Fruit fly (Drosophila melanogaster): ENCODE measurements around the gene Trim9.

Gene Trim9

DNA sequence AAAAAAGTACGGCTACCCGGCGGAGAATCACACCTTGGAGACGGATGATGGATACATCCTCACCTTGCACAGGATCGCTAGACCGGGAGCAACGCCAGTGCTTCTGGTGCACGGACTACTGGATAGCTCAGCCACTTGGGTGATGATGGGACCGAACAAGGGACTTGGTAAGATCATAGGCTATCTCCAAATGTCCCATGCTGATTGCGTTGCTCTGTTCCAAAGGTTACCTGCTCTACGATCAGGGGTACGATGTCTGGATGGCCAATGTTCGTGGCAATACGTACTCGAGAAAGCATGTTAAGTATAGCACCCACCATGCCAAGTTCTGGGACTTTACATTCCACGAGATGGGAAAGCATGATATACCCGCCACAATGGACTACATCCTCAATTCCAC, 14.6 kb upstream of the Trim9 start:
- TF ChIP-seq Myc (optimal IDR thresholded peaks at IDR 0.05): no peak

DNA sequence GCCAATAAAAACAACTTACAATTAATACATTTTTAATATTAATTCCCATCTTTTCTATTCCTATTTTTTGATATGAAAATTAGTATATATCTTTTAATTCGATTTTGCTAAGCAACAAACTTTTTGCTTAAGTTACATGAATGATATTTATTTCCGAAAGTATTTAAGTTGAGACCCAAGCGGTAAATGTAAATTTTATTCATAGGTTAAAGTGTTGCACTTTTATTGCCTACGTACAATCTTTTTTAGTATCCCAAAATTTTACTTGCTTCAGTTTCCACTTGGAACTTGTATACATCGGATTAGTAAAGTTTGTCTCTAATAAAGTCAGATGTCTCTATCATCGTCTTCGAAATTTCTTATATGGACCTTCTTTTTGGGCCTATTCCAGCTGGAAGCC, 13.2 kb upstream of the Trim9 start, which contains the start of gene CG18301:
Gene CG18301, plus strand, starts transcription at position 301 of the 400 bp plus-strand sequence.
- TF ChIP-seq Sin3A (optimal IDR thresholded peaks at IDR 0.05): no peak
- TF ChIP-seq h (optimal IDR thresholded peaks at IDR 0.05): no peak
- TF ChIP-seq insv (optimal IDR thresholded peaks at IDR 0.05): no peak
- no peak for TF ChIP-seq psq (optimal IDR thresholded peaks at IDR 0.05)
- TF ChIP-seq ttk (optimal IDR thresholded peaks at IDR 0.05): no peak
- no peak for TF ChIP-seq Myc (optimal IDR thresholded peaks at IDR 0.05)

DNA sequence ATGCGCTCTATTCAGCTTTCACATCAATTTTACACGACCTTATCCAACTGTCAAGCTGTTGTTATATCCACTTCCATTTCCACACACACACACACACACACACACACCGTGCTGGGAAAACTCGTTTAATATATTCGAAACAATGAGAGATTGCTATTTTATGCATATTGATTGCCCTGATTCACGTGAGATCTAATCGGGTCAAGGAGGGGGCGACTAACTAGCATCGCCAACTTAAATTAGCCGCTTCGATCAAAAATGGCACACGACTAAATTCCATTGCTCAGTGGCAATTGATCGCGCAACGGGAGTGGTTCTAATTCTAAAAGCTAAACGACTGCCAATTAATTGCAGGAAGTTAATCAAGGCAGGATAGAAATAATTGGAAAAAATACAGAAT, 10.7 kb upstream of the Trim9 start, which contains the start of gene CG18302:
Gene CG18302, plus strand, starts transcription at position 301 of the 400 bp plus-strand sequence.
- no peak for TF ChIP-seq ttk (optimal IDR thresholded peaks at IDR 0.05)
- no peak for TF ChIP-seq Myc (optimal IDR thresholded peaks at IDR 0.05)
- no peak for TF ChIP-seq psq (optimal IDR thresholded peaks at IDR 0.05)
- TF ChIP-seq Sin3A (optimal IDR thresholded peaks at IDR 0.05): no peak
- TF ChIP-seq insv (optimal IDR thresholded peaks at IDR 0.05): no peak
- TF ChIP-seq h (optimal IDR thresholded peaks at IDR 0.05): no peak

DNA sequence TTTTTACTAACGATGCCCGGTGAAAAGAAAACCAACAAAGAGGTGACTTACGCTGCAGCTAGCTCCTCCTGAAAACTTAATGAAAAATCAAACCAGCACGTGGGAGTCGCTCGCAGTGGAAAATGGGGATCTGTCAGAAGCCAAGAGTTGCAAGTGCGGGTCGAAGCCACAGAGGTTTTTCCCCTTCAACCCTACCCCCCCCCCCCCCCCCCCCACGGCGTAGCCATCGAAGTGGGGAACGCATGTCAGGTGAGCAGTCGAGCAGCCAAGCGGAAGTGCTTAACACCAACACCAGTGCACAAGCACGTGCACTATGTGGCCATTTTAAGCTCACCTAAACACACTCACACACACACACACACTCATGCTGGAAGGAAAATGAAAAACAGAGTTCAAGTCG, 5.3 kb upstream of the Trim9 start:
- no peak for TF ChIP-seq Myc (optimal IDR thresholded peaks at IDR 0.05)
- TF ChIP-seq Sin3A (optimal IDR thresholded peaks at IDR 0.05): no peak
- no peak for TF ChIP-seq h (optimal IDR thresholded peaks at IDR 0.05)
- no peak for TF ChIP-seq psq (optimal IDR thresholded peaks at IDR 0.05)
- TF ChIP-seq ttk (optimal IDR thresholded peaks at IDR 0.05): no peak
- TF ChIP-seq insv (optimal IDR thresholded peaks at IDR 0.05): no peak

DNA sequence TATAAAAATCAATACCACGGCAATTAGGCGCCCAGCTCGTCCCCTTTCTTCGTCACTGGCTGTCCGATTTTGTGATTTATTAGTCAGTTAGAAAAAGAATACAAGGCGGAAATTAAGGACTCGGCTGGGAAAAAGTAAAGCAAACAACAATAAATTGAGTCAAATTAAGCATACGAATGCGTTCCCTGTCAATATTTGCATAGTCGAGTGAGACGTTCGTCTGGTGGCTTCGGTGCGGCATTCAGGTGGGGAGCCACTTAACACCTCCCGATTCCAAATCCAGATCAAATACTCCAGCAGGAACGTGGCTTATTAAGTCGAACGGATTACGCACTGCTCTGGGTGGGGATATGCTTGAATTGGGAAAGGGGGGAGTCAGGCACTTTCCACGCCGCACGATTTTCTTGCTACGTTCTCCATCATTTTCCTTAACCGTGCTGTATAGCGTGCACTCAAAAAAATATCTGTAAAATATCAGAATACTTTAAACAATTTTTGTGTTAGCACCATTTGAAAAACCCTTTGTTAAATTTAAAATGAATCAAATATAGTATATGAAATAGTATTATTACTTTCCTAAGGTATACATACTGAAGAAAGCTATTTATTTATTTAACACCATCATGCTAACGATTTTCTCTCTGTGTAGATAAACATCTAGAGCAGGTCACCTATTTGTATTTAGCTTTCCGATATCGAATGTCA, 1.5 kb upstream of the Trim9 start:
- TF ChIP-seq psq (optimal IDR thresholded peaks at IDR 0.05): no peak
- no peak for TF ChIP-seq Myc (optimal IDR thresholded peaks at IDR 0.05)

DNA sequence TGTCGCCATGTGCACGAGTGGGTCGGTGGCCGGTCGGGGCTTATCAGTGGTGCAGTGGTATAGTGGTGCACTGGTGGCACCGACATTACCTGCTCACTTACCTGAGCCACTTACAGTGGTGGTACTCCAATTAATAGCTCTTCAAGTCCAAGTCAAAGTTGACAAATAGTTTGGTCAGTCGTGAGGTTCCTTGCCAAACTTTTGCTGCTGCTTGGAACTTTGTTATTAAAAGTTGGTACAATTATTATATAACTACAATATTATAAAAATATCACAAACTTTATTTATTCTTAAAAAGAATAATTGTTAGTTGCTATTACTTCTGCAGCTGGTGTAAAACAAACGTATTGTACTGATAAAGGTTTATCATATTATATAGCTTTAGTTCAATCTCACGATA, 691 bp upstream of the Trim9 start:
- no peak for TF ChIP-seq h (optimal IDR thresholded peaks at IDR 0.05)
- no peak for TF ChIP-seq psq (optimal IDR thresholded peaks at IDR 0.05)
- no peak for TF ChIP-seq Myc (optimal IDR thresholded peaks at IDR 0.05)
- TF ChIP-seq Sin3A (optimal IDR thresholded peaks at IDR 0.05): no peak
- no peak for TF ChIP-seq ttk (optimal IDR thresholded peaks at IDR 0.05)
- no peak for TF ChIP-seq insv (optimal IDR thresholded peaks at IDR 0.05)

DNA sequence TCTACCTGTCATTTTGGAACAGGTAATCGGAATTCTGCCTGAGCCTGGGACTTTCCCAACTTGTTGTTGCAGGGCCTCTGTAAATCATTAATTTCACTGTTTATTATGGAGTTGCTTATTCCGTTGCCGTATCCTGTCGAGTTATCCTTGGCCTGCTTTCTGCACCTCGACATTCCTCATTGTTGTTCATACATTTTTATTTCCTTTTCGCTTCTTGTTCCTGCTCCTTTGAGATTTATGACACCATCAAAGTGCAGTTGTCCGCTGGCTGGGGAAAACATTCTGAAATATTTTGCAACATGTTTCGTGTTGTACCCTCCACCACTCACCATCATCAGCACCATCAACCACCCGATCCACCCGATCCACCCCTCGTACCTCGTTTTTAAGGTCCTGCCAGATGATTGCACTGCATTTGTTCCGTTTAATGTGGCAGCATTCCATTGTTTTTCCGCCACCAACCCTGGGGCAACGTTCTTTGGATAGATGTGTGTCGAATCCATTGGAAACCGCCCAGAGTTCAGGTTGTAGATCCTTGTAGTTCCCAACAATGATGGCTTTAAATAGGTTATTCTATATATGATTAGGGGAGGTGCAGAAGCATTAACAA, 4.2 kb downstream of the Trim9 start:
- no peak for TF ChIP-seq psq (optimal IDR thresholded peaks at IDR 0.05)
- no peak for TF ChIP-seq h (optimal IDR thresholded peaks at IDR 0.05)
- TF ChIP-seq Myc (optimal IDR thresholded peaks at IDR 0.05): no peak

DNA sequence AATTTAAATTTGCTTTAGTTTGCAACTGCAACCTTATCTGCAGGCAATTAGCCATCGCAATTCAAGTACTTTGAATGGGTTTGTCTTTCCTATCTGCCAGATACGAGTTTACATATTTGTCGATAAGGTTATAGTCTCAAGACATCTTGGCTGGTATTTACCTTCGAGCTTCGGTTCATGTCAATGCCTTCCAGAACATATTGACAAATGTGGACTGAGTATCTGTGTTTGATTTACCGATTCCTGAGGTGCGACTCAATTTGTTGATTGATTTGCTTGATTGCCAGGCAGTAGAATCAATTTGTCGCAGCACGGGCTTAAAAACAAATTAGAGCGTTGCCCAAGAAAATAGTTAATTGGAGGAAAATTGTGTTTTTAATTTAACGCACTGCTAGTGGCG, 8.1 kb downstream of the Trim9 start:
- TF ChIP-seq h (optimal IDR thresholded peaks at IDR 0.05) (no peak), Sin3A (optimal IDR thresholded peaks at IDR 0.05) (no peak), insv (optimal IDR thresholded peaks at IDR 0.05) (no peak), Myc (optimal IDR thresholded peaks at IDR 0.05) (no peak), ttk (optimal IDR thresholded peaks at IDR 0.05) (no peak), psq (optimal IDR thresholded peaks at IDR 0.05) (no peak)

DNA sequence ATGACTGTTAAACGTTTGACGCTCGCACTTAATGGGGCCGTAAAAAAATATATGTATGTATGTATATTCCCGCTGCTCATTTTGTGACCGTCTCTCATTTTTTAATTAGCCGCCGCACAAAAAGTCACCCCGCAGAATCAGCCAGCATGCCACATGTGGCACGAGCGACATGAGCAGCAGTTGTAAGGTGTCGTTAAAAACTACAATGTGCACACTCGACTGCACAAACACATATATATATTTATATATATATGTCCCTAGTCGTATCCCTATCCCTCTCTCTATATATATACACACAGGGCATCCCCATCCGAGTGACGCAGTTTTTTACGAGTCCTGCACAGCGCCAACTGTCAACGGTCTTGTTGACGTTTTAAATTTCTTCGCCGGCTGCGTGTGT, 9.0 kb downstream of the Trim9 start:
- TF ChIP-seq ttk (optimal IDR thresholded peaks at IDR 0.05) (no peak), Sin3A (optimal IDR thresholded peaks at IDR 0.05) (no peak), h (optimal IDR thresholded peaks at IDR 0.05) (no peak), insv (optimal IDR thresholded peaks at IDR 0.05) (no peak), psq (optimal IDR thresholded peaks at IDR 0.05) (no peak), Myc (optimal IDR thresholded peaks at IDR 0.05) (no peak)

DNA sequence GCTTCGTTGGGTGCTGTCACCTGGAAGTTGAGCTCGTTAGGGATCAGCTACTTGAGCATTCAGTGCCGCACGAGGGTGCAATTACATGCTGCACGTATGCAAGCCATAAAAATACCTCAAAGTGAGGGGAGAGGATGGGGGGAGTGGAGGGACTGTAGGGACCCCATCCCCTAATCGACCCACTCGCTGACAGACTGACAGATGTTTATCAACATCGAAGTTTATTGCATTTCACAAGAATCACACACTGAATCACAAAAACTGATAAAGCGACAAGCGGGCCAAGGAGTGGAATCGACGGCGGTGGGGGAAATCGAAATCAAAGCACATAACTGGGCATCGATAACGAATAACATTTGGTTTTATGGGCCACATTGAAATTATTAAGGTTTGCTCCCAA, 10.0 kb downstream of the Trim9 start:
- TF ChIP-seq Myc (optimal IDR thresholded peaks at IDR 0.05) (no peak), ttk (optimal IDR thresholded peaks at IDR 0.05) (no peak), insv (optimal IDR thresholded peaks at IDR 0.05) (no peak), h (optimal IDR thresholded peaks at IDR 0.05) (no peak)

DNA sequence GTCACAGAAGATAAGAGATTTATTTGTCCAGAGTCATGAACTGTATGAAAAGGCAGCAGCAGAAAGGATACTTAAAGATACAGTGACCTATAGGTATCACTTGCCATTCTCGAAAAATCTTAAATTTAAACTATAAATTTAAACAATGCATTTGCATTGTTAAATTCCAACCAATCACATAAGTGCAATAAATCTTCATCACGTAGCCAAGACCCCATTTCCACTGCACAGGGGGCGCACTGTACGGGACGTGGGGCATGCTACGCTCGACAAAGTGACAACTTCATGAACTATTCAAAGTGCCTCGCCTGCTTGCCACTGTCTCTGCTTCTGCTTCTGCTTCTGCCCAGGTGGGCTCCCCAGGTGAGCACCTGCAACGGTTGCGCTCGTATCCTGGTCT, 10.6 kb downstream of the Trim9 start:
- TF ChIP-seq Sin3A (optimal IDR thresholded peaks at IDR 0.05) (no peak), Myc (optimal IDR thresholded peaks at IDR 0.05) (no peak), h (optimal IDR thresholded peaks at IDR 0.05) (no peak), ttk (optimal IDR thresholded peaks at IDR 0.05) (no peak), insv (optimal IDR thresholded peaks at IDR 0.05) (no peak), psq (optimal IDR thresholded peaks at IDR 0.05) (no peak)

DNA sequence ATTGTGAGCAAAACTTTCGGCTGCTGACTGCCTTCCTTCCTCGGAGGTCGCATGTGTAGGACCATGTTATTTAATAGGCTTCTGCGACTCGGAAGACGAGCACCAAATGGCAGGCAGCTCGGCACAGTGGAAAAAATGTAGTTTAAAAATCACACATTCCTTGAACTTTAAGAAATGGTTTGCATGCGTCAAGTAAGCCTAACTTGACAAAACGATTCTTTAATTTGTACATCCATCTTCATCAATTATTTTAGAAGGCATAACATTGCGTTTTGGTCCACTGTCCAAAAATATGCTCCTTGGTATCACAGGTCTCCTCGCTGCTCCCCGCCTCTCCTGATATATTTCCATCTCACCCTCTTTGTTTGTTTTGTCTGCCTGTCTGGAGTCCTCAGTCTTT, 21.0 kb downstream of the Trim9 start:
- TF ChIP-seq insv (optimal IDR thresholded peaks at IDR 0.05) (no peak), psq (optimal IDR thresholded peaks at IDR 0.05) (no peak), ttk (optimal IDR thresholded peaks at IDR 0.05) (no peak), Myc (optimal IDR thresholded peaks at IDR 0.05) (no peak), h (optimal IDR thresholded peaks at IDR 0.05) (no peak), Sin3A (optimal IDR thresholded peaks at IDR 0.05) (no peak)

DNA sequence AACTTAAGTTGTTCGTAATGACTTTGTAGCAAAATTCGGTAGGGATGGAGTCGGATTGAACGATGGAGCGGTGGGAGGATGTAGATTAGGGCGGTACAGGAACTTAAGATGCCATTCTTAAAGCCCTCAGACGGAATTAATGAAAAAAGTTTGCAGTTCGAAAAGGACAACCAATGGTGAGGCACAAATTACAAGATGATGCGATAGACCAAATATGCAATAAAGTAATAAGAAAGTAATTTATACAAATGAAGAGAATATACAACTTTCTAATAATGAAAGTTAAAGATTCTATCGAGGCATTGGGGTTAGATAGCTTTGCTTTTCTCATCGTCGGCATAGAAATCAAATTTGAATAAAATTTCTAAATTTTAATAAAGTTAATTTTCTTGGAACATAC, 22.3 kb downstream of the Trim9 start, which contains the start of gene CG6138:
Gene CG6138, plus strand, starts transcription at position 301 of the 400 bp plus-strand sequence.
- TF ChIP-seq ttk (optimal IDR thresholded peaks at IDR 0.05) (no peak), h (optimal IDR thresholded peaks at IDR 0.05) (no peak), Myc (optimal IDR thresholded peaks at IDR 0.05) (no peak), Sin3A (optimal IDR thresholded peaks at IDR 0.05) (no peak), insv (optimal IDR thresholded peaks at IDR 0.05) (no peak), psq (optimal IDR thresholded peaks at IDR 0.05) (no peak)
